Worm (Caenorhabditis elegans) whole organism, L4 larva: ENCODE data around the gene F08H9.3.

Source experiments
- F44E2.7 ChIP-seq: fragments of 200-800 bp; sonication (Bioruptor generic); IDR thresholded peaks from 2 replicates; pipeline ENCODE4 v2.1.2; 2022; ENCODE audit warnings: missing genetic modification characterization, missing compliant biosample characterization
- ceh-44 ChIP-seq: fragments of 200-800 bp; sonication (Bioruptor generic); IDR thresholded peaks from 2 replicates; pipeline ENCODE4 v1.3.6; 2022; ENCODE audit warnings: missing genetic modification reagents, missing genetic modification characterization, missing compliant biosample characterization
- daf-16 ChIP-seq, 3 experiments: sonication (generic microtip); optimal IDR thresholded peaks; 2 replicates each; lab custom pipeline; 2016 to 2017; ENCODE audit warnings: missing genetic modification characterization in 3 of 3, missing genetic modification reagents in 3 of 3, mild to moderate bottlenecking in 2 of 3, missing compliant biosample characterization in 2 of 3, missing biosample characterization in 1 of 3, moderate library complexity in 1 of 3
- egl-27 ChIP-seq: sonication (generic microtip); optimal IDR thresholded peaks from 3 replicates; lab custom pipeline; 2017; ENCODE audit warnings: missing biosample characterization, missing genetic modification reagents, missing genetic modification characterization
- egl-43 ChIP-seq: fragments of 200-800 bp; sonication (Bioruptor generic); IDR thresholded peaks from 2 replicates; pipeline ENCODE4 v1.3.6; 2022; ENCODE audit warnings: missing genetic modification reagents, missing genetic modification characterization, missing compliant biosample characterization
- hif-1 ChIP-seq, 2 experiments: sonication (generic microtip); optimal IDR thresholded peaks; 2 replicates each; lab custom pipeline; 2016 to 2017; ENCODE audit warnings: missing compliant biosample characterization in 2 of 2, missing genetic modification characterization in 2 of 2, missing genetic modification reagents in 2 of 2, missing genotype in 2 of 2, mild to moderate bottlenecking in 1 of 2
- nhr-25 ChIP-seq: sonication (generic microtip); optimal IDR thresholded peaks from 2 replicates; lab custom pipeline; 2017; ENCODE audit warnings: missing genetic modification characterization, mild to moderate bottlenecking, missing compliant biosample characterization, antibody characterized with exemption, moderate library complexity, borderline replicate concordance; ENCODE audit not compliant: insufficient read depth
- snpc-4 ChIP-seq: fragments of 150-350 bp; optimal IDR thresholded peaks from 2 replicates; lab custom pipeline; 2014; ENCODE audit warnings: missing biosample characterization, missing genetic modification characterization
- zfp-3 ChIP-seq: fragments of 200-800 bp; sonication (Bioruptor generic); conservative IDR thresholded peaks from 2 replicates; pipeline ENCODE4 v1.3.6; 2022; ENCODE audit warnings: missing genetic modification reagents, missing genetic modification characterization, missing compliant biosample characterization
- ztf-11 ChIP-seq: fragments of 150-350 bp; optimal IDR thresholded peaks from 2 replicates; lab custom pipeline; 2014; ENCODE audit warnings: missing biosample characterization, missing genetic modification characterization

- TF ChIP-seq egl-43 (no peak), hif-1 (tag; optimal IDR thresholded peaks at IDR 0.05; lab: Kevin White, UChicago) (no peak), snpc-4 (tag; lab: Kevin White, UChicago) (no peak), zfp-3 (GFP tag; lab: Robert Waterston, UW) (no peak), nhr-25 (tag; lab: Kevin White, UChicago) (no peak), daf-16 (GFP tag; optimal IDR thresholded peaks at IDR 0.05; lab: Kevin White, UChicago) (no peak), daf-16 (tag; optimal IDR thresholded peaks at IDR 0.05; lab: Kevin White, UChicago) (no peak), F44E2.7 (GFP tag; lab: Robert Waterston, UW) (no peak), egl-27 (no peak), ceh-44 (GFP tag; lab: Robert Waterston, UW) (no peak), ztf-11 (tag; lab: Kevin White, UChicago) (no peak)
Measured at ce11 chrV:14432259-14432658, 30.9 kb downstream of the F08H9.3 start, which contains the start of gene egl-1.
